Worm (Caenorhabditis elegans) whole organism, L1 larva: ENCODE measurements around the gene T13B5.9.
A peak's percentile ranks its signal among the peaks of the same experiment; 100 is the strongest.

Experiments used
- C16A3.4 ChIP-seq: fragments of 150-350 bp; optimal IDR thresholded peaks from 2 replicates; lab custom pipeline; 2014; ENCODE audit warnings: missing biosample characterization, missing genetic modification characterization
- ceh-8 ChIP-seq: fragments of 200-800 bp; sonication (Bioruptor generic); optimal IDR thresholded peaks from 2 replicates; lab custom pipeline; 2018; ENCODE audit warnings: mild to moderate bottlenecking, missing genetic modification characterization, moderate library complexity, missing compliant biosample characterization
- ceh-82 ChIP-seq, 3 experiments: fragments of 150-350 bp in 1 of 3; sonication (generic microtip) in 2 of 3; optimal IDR thresholded peaks; 2 replicates each; lab custom pipeline; 2014 to 2017; ENCODE audit warnings: missing biosample characterization in 3 of 3, missing genetic modification characterization in 3 of 3
- ceh-88 ChIP-seq: fragments of 200-800 bp; sonication (Bioruptor generic); IDR thresholded peaks from 2 replicates; pipeline ENCODE4 v1.3.6; 2022; ENCODE audit warnings: missing genetic modification characterization, missing compliant biosample characterization
- dpl-1 ChIP-seq, 3 experiments: fragments of 150-350 bp in 2 of 3; sonication (generic microtip) in 1 of 3; optimal IDR thresholded peaks; 2 replicates each; lab custom pipeline; 2014 to 2017; ENCODE audit warnings: missing biosample characterization in 3 of 3, missing genetic modification characterization in 3 of 3, missing genetic modification reagents in 3 of 3
- dsc-1 ChIP-seq: sonication (generic microtip); optimal IDR thresholded peaks from 2 replicates; lab custom pipeline; 2016; ENCODE audit warnings: mild to moderate bottlenecking, missing genetic modification characterization, missing compliant biosample characterization
- efl-1 ChIP-seq, 4 experiments: fragments of 150-350 bp; optimal IDR thresholded peaks in 3 of 4; peaks in 1 of 4; 1 replicate in 1 of 4; 2 replicates in 3 of 4; lab custom pipeline; 2014; ENCODE audit warnings: missing biosample characterization in 2 of 4, missing genetic modification characterization in 2 of 4, missing genetic modification reagents in 2 of 4
- elt-2 ChIP-seq: sonication (generic microtip); optimal IDR thresholded peaks from 2 replicates; lab custom pipeline; 2016; ENCODE audit warnings: missing genetic modification characterization, mild to moderate bottlenecking, inconsistent platforms, missing compliant biosample characterization, missing genetic modification reagents
- ets-5 ChIP-seq: fragments of 200-800 bp; sonication (Bioruptor generic); IDR thresholded peaks from 2 replicates; pipeline ENCODE4 v1.3.6; 2022; ENCODE audit warnings: missing genetic modification characterization, missing compliant biosample characterization
- fkh-10 ChIP-seq: sonication (generic microtip); optimal IDR thresholded peaks from 2 replicates; lab custom pipeline; 2017; ENCODE audit warnings: missing biosample characterization, missing genetic modification reagents, missing genetic modification characterization
- fkh-8 ChIP-seq: sonication (generic microtip); optimal IDR thresholded peaks from 2 replicates; lab custom pipeline; 2016; ENCODE audit warnings: mild to moderate bottlenecking, missing genetic modification characterization, missing compliant biosample characterization
- grh-1 ChIP-seq: fragments of 200-800 bp; sonication (Bioruptor generic); IDR thresholded peaks from 2 replicates; pipeline ENCODE4 v1.3.6; 2022; ENCODE audit warnings: missing genetic modification reagents, missing genetic modification characterization, missing compliant biosample characterization
- isw-1 ChIP-seq: fragments of 200-800 bp; sonication (Bioruptor generic); IDR thresholded peaks from 2 replicates; pipeline ENCODE4 v1.3.6; 2022; ENCODE audit warnings: missing genetic modification characterization, missing compliant biosample characterization
- lin-13 ChIP-seq: fragments of 150-350 bp; optimal IDR thresholded peaks from 2 replicates; lab custom pipeline; 2014; ENCODE audit warnings: missing biosample characterization, missing genetic modification reagents, missing genetic modification characterization
- lin-14 ChIP-seq: fragments of 200-800 bp; sonication (Bioruptor generic); optimal IDR thresholded peaks from 2 replicates; lab custom pipeline; 2018; ENCODE audit warnings: mild to moderate bottlenecking, missing genetic modification characterization, moderate library complexity, missing compliant biosample characterization
- lin-15B ChIP-seq: fragments of 150-350 bp; sonication (generic microtip); optimal IDR thresholded peaks from 3 replicates; lab custom pipeline; 2014; ENCODE audit warnings: missing biosample characterization, missing genetic modification characterization
- lin-35 ChIP-seq, 2 experiments: fragments of 150-350 bp; optimal IDR thresholded peaks; 2 replicates each; lab custom pipeline; 2014; ENCODE audit warnings: missing biosample characterization in 2 of 2, missing genetic modification characterization in 2 of 2, missing genetic modification reagents in 2 of 2
- lsy-2 ChIP-seq, 2 experiments: fragments of 150-350 bp; optimal IDR thresholded peaks; 2 replicates each; lab custom pipeline; 2014; ENCODE audit warnings: missing biosample characterization in 2 of 2, missing genetic modification characterization in 2 of 2
- mdl-1 ChIP-seq, 2 experiments: fragments of 150-350 bp; optimal IDR thresholded peaks; 2 replicates each; lab custom pipeline; 2014 to 2017; ENCODE audit warnings: missing biosample characterization in 2 of 2, missing genetic modification characterization in 2 of 2, inconsistent platforms in 1 of 2
- mef-2 ChIP-seq: fragments of 150-350 bp; optimal IDR thresholded peaks from 2 replicates; lab custom pipeline; 2014; ENCODE audit warnings: missing biosample characterization, missing genetic modification characterization
- mep-1 ChIP-seq: fragments of 150-350 bp; optimal IDR thresholded peaks from 2 replicates; lab custom pipeline; 2014; ENCODE audit warnings: missing biosample characterization, missing genetic modification characterization
- nhr-20 ChIP-seq: sonication (generic microtip); optimal IDR thresholded peaks from 2 replicates; lab custom pipeline; 2016; ENCODE audit warnings: mild to moderate bottlenecking, missing genetic modification characterization, missing compliant biosample characterization
- nhr-71 ChIP-seq: sonication (generic microtip); optimal IDR thresholded peaks from 2 replicates; lab custom pipeline; 2016; ENCODE audit warnings: mild to moderate bottlenecking, missing genetic modification characterization, moderate library complexity, missing compliant biosample characterization
- nhr-76 ChIP-seq: sonication (generic microtip); optimal IDR thresholded peaks from 2 replicates; lab custom pipeline; 2017; ENCODE audit warnings: missing biosample characterization, missing genetic modification characterization
- nhr-85 ChIP-seq: sonication (generic microtip); peaks from one replicate; lab custom pipeline; 2016; ENCODE audit warnings: missing genetic modification characterization, inconsistent platforms, missing compliant biosample characterization
- nhr-90 ChIP-seq: sonication (generic microtip); optimal IDR thresholded peaks from 2 replicates; lab custom pipeline; 2016; ENCODE audit warnings: mild to moderate bottlenecking, missing genetic modification characterization, missing compliant biosample characterization; ENCODE audit not compliant: poor library complexity
- pag-3 ChIP-seq: sonication (generic microtip); optimal IDR thresholded peaks from 2 replicates; lab custom pipeline; 2017; ENCODE audit warnings: missing genetic modification characterization, mild to moderate bottlenecking, missing compliant biosample characterization, antibody characterized with exemption, borderline replicate concordance; ENCODE audit not compliant: insufficient read depth
- pax-3 ChIP-seq: fragments of 200-800 bp; sonication (Bioruptor generic); optimal IDR thresholded peaks from 2 replicates; lab custom pipeline; 2018; ENCODE audit warnings: mild to moderate bottlenecking, missing genetic modification characterization, moderate library complexity, missing compliant biosample characterization
- pqm-1 ChIP-seq: sonication (generic microtip); optimal IDR thresholded peaks from 3 replicates; lab custom pipeline; 2017; ENCODE audit warnings: missing biosample characterization, missing genetic modification characterization
- rnt-1 ChIP-seq: sonication (generic microtip); optimal IDR thresholded peaks from 2 replicates; lab custom pipeline; 2016; ENCODE audit warnings: mild to moderate bottlenecking, missing genetic modification characterization, moderate library complexity, missing compliant biosample characterization
- snu-23 ChIP-seq: sonication (generic microtip); optimal IDR thresholded peaks from 2 replicates; lab custom pipeline; 2016; ENCODE audit warnings: missing genetic modification characterization, missing compliant biosample characterization
- sox-4 ChIP-seq: sonication (generic microtip); optimal IDR thresholded peaks from 2 replicates; lab custom pipeline; 2016; ENCODE audit warnings: missing genetic modification characterization, missing compliant biosample characterization
- sptf-1 ChIP-seq: fragments of 150-350 bp; optimal IDR thresholded peaks from 2 replicates; lab custom pipeline; 2014; ENCODE audit warnings: missing biosample characterization, missing genetic modification characterization
- sup-37 ChIP-seq: fragments of 200-800 bp; sonication (Bioruptor generic); optimal IDR thresholded peaks from 2 replicates; lab custom pipeline; 2018; ENCODE audit warnings: mild to moderate bottlenecking, missing genetic modification characterization, missing compliant biosample characterization
- swsn-7 ChIP-seq: sonication (generic microtip); optimal IDR thresholded peaks from 2 replicates; lab custom pipeline; 2016; ENCODE audit warnings: missing genetic modification characterization, missing compliant biosample characterization
- tbx-2 ChIP-seq: sonication (generic microtip); optimal IDR thresholded peaks from 2 replicates; lab custom pipeline; 2016; ENCODE audit warnings: missing genetic modification characterization, missing compliant biosample characterization
- unc-62 ChIP-seq: fragments of 150-350 bp; optimal IDR thresholded peaks from 2 replicates; lab custom pipeline; 2014; ENCODE audit warnings: missing biosample characterization, missing genetic modification reagents, missing genetic modification characterization
- unc-86 ChIP-seq: sonication (generic microtip); optimal IDR thresholded peaks from 2 replicates; lab custom pipeline; 2016; ENCODE audit warnings: missing genetic modification characterization, missing compliant biosample characterization
- xbp-1 ChIP-seq: sonication (generic microtip); optimal IDR thresholded peaks from 2 replicates; lab custom pipeline; 2016; ENCODE audit warnings: missing genetic modification characterization, missing compliant biosample characterization
- zag-1 ChIP-seq: fragments of 150-350 bp; optimal IDR thresholded peaks from 2 replicates; lab custom pipeline; 2014; ENCODE audit warnings: missing biosample characterization, missing genetic modification characterization
- ztf-11 ChIP-seq, 2 experiments: sonication (generic microtip); optimal IDR thresholded peaks; 2 replicates each; lab custom pipeline; 2016 to 2017; ENCODE audit warnings: missing genetic modification characterization in 2 of 2, missing biosample characterization in 1 of 2, missing compliant biosample characterization in 1 of 2

Gene T13B5.9

DNA sequence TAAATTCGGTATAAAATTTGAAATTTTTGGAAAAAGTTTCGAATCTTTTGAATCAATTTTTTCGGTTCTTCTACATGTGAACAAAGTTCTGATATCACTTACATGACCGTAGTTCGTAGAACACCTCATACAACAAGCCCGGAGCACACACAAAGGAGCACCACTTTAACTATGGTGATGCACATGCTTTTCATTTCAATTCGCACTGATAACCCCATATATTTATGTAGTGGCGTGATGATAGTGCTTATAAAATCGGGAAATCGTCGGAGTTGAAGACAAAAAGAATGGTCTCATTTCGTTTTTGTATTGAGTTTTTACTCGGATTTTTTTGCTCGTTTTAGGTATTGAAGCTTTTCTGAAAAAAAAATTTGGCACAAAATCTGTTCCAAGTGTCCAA is 36.4 kb upstream of the T13B5.9 start, which contains the start of gene W09B6.4:
Gene W09B6.4, minus strand, starts transcription at position 151 of the 400 bp plus-strand sequence.
- TF ChIP-seq pqm-1 (tag; lab: Kevin White, UChicago) (peak; percentile 7), sup-37 (GFP tag; lab: Kevin White, UChicago) (no peak), dpl-1 (GFP tag; optimal IDR thresholded peaks at IDR 0.05; lab: Kevin White, UChicago) (no peak), lin-13 (no peak), nhr-71 (tag; lab: Kevin White, UChicago) (no peak), elt-2 (tag; lab: Kevin White, UChicago) (peak; percentile 31), pag-3 (tag; lab: Kevin White, UChicago) (no peak), mef-2 (no peak)

DNA sequence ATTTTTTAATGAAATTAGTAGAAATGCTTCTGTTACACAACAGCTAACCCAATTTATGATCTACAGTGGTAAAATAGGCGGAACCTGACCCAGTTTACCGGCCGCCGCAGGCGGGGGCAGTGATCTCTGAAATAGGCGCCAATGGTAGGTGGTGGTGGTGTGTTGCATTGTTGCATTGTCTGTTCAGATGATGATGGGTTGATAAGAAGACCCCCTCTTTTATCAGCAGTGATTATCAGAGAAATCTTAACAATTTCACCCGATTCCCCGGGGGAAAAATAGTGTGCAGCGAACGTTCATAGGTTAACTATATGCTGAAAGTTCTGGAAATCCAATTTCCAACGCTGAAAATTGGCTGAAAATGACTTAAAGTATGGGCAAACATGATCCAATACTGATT is 34.3 kb upstream of the T13B5.9 start:
- no peak for TF ChIP-seq lin-15B (tag; lab: Kevin White, UChicago)
- TF ChIP-seq lin-35 (GFP tag; optimal IDR thresholded peaks at IDR 0.05; lab: Kevin White, UChicago) = peak in 1 of 2 experiments; percentile 3
- no peak for TF ChIP-seq efl-1 (optimal IDR thresholded peaks at IDR 0.05; lab: Kevin White, UChicago)
- TF ChIP-seq efl-1 (GFP tag; optimal IDR thresholded peaks at IDR 0.05 in 1 of 2; lab: Kevin White, UChicago) = peak in 1 of 2 experiments; percentile 46
- peak; percentile 57 for TF ChIP-seq elt-2 (tag; lab: Kevin White, UChicago)
- TF ChIP-seq, all 84 proteins: peak for 3

DNA sequence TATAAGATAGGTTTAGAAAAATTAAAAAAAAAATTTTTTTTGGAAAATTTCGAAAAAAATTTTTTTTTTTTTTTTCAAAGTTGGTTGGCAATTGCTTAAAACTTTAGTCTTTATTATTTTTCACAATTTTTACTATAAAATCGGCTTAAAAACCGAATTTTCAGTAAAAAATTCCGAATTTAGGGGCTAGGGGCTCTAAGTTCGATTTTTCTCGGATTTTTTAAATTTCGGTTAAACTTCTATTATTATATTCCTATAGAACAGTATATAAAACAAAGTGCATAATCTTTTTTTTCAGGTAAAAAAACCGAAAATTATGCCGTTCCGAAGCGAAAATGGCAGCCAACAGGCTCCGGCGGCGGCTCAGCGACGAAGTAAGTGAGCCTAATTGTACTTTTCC is 32.2 kb upstream of the T13B5.9 start, which contains the start of gene pod-2:
Gene pod-2, plus strand, starts transcription at position 301 of the 400 bp plus-strand sequence.
- TF ChIP-seq nhr-76 (tag; lab: Kevin White, UChicago) (no peak), sptf-1 (tag; lab: Kevin White, UChicago) (no peak), isw-1 (GFP tag; lab: Robert Waterston, UW) (no peak), lin-35 (GFP tag; optimal IDR thresholded peaks at IDR 0.05; lab: Kevin White, UChicago) (no peak), mdl-1 (tag; optimal IDR thresholded peaks at IDR 0.05; lab: Kevin White, UChicago) (no peak), fkh-8 (no peak), ets-5 (GFP tag; lab: Robert Waterston, UW) (no peak), fkh-10 (GFP tag; lab: Kevin White, UChicago) (no peak), unc-62 (GFP tag; lab: Kevin White, UChicago) (no peak), zag-1 (no peak), xbp-1 (no peak), ztf-11 (tag; optimal IDR thresholded peaks at IDR 0.05; lab: Kevin White, UChicago) (no peak)
- TF ChIP-seq, all 84 proteins: peak for 0

DNA sequence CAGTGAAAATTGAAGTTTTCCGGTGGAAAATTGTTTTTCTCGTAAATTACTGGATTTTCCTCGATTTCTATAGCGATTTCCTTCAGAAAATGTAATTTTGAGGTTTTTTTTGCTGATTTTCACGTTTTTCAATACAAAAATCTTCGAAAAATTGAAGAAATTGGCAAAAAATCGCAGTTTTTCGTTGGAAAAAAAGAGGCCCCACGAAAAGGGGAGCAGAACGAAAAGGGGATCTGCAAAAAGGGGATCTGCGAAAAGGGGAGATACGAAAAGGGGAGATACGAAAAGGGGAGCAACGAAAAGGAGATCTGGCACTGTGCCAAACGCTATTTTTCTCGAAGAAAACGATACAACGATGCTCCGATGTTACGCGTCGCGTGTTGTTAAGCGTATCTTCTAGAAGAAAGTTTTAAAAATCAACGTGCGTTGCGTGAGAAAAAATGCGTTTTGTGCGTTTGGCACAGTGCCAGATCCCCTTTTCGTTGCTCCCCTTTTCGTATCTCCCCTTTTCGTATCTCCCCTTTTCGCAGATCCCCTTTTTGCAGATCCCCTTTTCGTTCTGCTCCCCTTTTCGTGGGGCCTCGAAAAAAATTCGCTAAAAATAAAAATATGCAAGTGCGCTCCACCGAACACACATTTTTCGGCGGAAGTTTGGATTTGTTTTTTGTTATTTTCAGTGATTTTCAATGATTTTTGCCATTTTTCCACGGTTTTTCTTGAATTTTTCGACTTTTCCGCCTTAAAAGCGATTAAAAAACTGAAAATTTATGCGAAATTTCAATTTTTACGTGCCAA is 30.2 kb upstream of the T13B5.9 start:
- peak; percentile 12 for TF ChIP-seq ceh-8 (GFP tag; lab: Kevin White, UChicago)
- 0 out of 2 replicates have a peak, but pooled peaks have one; percentile 23 for TF ChIP-seq grh-1 (GFP tag; lab: Robert Waterston, UW)
- TF ChIP-seq swsn-7 = peak; percentile 40
- peak; percentile 61 to 83 (median 75) for TF ChIP-seq dpl-1 (GFP tag; optimal IDR thresholded peaks at IDR 0.05; lab: Kevin White, UChicago)
- TF ChIP-seq mep-1 (tag; lab: Kevin White, UChicago) = peak; percentile 24
- peak; percentile 88 for TF ChIP-seq rnt-1 (tag; lab: Kevin White, UChicago)
- TF ChIP-seq fkh-8 = peak; percentile 67
- TF ChIP-seq pax-3 (tag; lab: Kevin White, UChicago) = peak; percentile 49
- peak; percentile 53 for TF ChIP-seq nhr-20 (tag; lab: Kevin White, UChicago)
- TF ChIP-seq isw-1 (GFP tag; lab: Robert Waterston, UW) = peak; percentile 69
- peak; percentile 25 for TF ChIP-seq dsc-1
- TF ChIP-seq ceh-88 (GFP tag; lab: Robert Waterston, UW) = peak; percentile 71
- peak in 1 of 2 experiments; percentile 50 for TF ChIP-seq lsy-2 (tag; optimal IDR thresholded peaks at IDR 0.05; lab: Kevin White, UChicago)
- peak in 1 of 2 experiments; percentile 77 for TF ChIP-seq ztf-11 (tag; optimal IDR thresholded peaks at IDR 0.05; lab: Kevin White, UChicago)
- peak; percentile 56 for TF ChIP-seq lin-14 (GFP tag; lab: Kevin White, UChicago)
- TF ChIP-seq unc-86 (tag; lab: Kevin White, UChicago) = peak; percentile 46
- TF ChIP-seq sox-4 (tag; lab: Kevin White, UChicago) = peak; percentile 39
- peak; percentile 50 to 76 for TF ChIP-seq efl-1 (optimal IDR thresholded peaks at IDR 0.05; lab: Kevin White, UChicago)
- TF ChIP-seq efl-1 (GFP tag; optimal IDR thresholded peaks at IDR 0.05 in 1 of 2; lab: Kevin White, UChicago) = peak; percentile 84 to 98
- TF ChIP-seq lin-35 (GFP tag; optimal IDR thresholded peaks at IDR 0.05; lab: Kevin White, UChicago) = peak; percentile 50 to 91
- TF ChIP-seq C16A3.4 = peak; percentile 32
- peak; percentile 71 for TF ChIP-seq nhr-85 (tag; lab: Kevin White, UChicago)
- TF ChIP-seq snu-23 (GFP tag; lab: Kevin White, UChicago) = peak; percentile 49
- TF ChIP-seq nhr-90 = peak; percentile 49
- peak; percentile 15 to 36 (median 16) for TF ChIP-seq ceh-82 (tag; optimal IDR thresholded peaks at IDR 0.05; lab: Kevin White, UChicago)
- peak; percentile 34 for TF ChIP-seq lin-15B (tag; lab: Kevin White, UChicago)
- peak; percentile 44 for TF ChIP-seq tbx-2 (tag; lab: Kevin White, UChicago)
- TF ChIP-seq lin-13 = peak; percentile 41
- TF ChIP-seq xbp-1 = peak; percentile 45
- TF ChIP-seq nhr-71 (tag; lab: Kevin White, UChicago) = peak; percentile 67
